Worm (Caenorhabditis elegans): Measurements from ENCODE around the gene Y50D4C.3.
A peak's percentile ranks its signal among the peaks of the same experiment; 100 is the strongest.

Gene Y50D4C.3

DNA sequence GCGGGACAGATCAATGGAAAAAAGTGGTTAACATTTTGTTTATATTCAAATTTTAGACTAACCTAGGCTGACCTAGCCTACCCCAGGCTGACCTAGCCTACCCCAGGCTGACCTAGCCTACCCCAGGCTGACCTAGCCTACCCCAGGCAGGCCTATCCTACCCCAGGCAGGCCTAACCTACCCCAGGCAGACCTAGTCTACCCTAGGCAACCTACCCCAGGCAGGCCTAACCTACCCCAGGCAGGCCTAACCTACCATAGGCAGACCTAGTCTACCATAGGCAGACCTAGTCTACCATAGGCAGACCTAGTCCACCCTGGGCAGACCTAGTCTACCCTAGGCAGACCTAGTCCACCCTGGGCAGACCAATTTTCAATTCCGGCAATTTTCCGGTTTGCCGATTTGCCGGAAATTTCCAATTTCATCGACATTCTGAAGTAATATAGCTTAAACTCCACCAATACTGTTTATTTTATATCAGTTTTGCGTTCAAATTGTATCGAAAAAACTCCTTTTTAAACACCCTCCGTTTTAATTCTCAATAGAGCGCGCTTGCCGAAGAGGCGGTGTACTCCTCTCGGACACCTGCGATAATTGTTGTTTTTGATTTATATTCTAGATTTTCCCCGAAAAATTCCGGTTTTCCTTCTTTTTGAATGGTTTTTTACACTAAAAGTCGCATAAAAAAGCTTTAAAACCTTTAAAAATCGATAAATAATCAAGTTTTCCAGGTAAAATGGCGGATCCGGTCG is 40.6 kb downstream of the Y50D4C.3 start, which contains the start of gene trm-2A (continued):
- peak; percentile 67 for TF ChIP-seq nhr-28 (tag; optimal IDR thresholded peaks at IDR 0.05)

DNA sequence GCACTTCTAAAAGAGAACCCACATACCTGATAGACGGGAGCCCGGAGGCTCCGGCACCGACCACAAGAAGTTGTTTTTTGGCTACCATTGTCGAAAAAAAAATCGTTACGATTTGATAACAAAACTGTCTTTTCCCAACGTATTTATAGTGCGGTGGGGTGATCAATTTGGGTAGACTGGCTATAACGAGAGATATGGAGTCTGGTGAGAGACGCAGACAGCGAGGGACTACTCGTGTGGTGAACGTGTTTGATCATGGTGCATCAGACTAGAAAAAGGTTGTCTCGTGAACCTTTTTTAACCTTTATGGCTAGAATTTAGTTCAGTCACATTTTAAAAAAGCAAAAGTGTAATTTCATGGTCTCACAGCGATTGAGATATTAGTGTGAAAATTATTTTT is 41.6 kb downstream of the Y50D4C.3 start, which contains the start of gene fmo-5:
TSS of gene fmo-5 (minus strand) at position 206 of the 400 bp plus-strand sequence.
- no peak for TF ChIP-seq sdz-12 (GFP tag; optimal IDR thresholded peaks at IDR 0.05)
- TF ChIP-seq dve-1 (tag; optimal IDR thresholded peaks at IDR 0.05; ENCODE audit: insufficient read depth), result peak; percentile 59
- peak; percentile 84 for TF ChIP-seq nhr-28 (tag; optimal IDR thresholded peaks at IDR 0.05)
- TF ChIP-seq T26A8.4 (GFP tag; IDR thresholded peaks at IDR 0.05), result 0 out of 2 replicates have a peak, but pooled peaks have one; percentile 31
- no peak for TF ChIP-seq mdt-29 (GFP tag; IDR thresholded peaks at IDR 0.05)
- peak; percentile 75 for TF ChIP-seq dmd-6 (GFP tag; IDR thresholded peaks at IDR 0.05)
- no peak for TF ChIP-seq daf-16 (GFP tag; optimal IDR thresholded peaks at IDR 0.05)
- peak; percentile 51 for TF ChIP-seq daf-16 (tag; optimal IDR thresholded peaks at IDR 0.05)
- peak; percentile 31 for TF ChIP-seq nhr-102 (tag; optimal IDR thresholded peaks at IDR 0.05)
- no peak for TF ChIP-seq lin-1 (GFP tag; IDR thresholded peaks at IDR 0.05)
- TF ChIP-seq php-3 (GFP tag; IDR thresholded peaks at IDR 0.05), result peak; percentile 50; the same call in 1 of the 2 replicates
- TF ChIP-seq dpl-1 (GFP tag; optimal IDR thresholded peaks at IDR 0.05), result peak; percentile 47
- TF ChIP-seq lin-38 (GFP tag; IDR thresholded peaks at IDR 0.05), result peak; percentile 65; the same call in 1 of the 2 replicates
- TF ChIP-seq mes-2 (tag; optimal IDR thresholded peaks at IDR 0.05; ENCODE audit: poor library complexity, severe bottlenecking), result peak; percentile 64
- TF ChIP-seq mxl-3 (GFP tag; optimal IDR thresholded peaks at IDR 0.05), result peak; percentile 65
- TF ChIP-seq daf-19 (GFP tag; conservative IDR thresholded peaks at IDR 0.05), result no peak
- no peak for TF ChIP-seq Y75B8A.6 (GFP tag; IDR thresholded peaks at IDR 0.05)
- peak; percentile 2 for TF ChIP-seq nhr-48 (tag; optimal IDR thresholded peaks at IDR 0.05)
- 0 out of 2 replicates have a peak, but pooled peaks have one; percentile 31 for TF ChIP-seq nhr-42 (GFP tag; IDR thresholded peaks at IDR 0.05)
- TF ChIP-seq aly-2 (tag; optimal IDR thresholded peaks at IDR 0.05), result no peak
- peak; percentile 48 to 91 for TF ChIP-seq mdl-1 (tag; optimal IDR thresholded peaks at IDR 0.05)
- TF ChIP-seq T20F7.1 (GFP tag; optimal IDR thresholded peaks at IDR 0.05), result no peak
- peak; percentile 57 for TF ChIP-seq hlh-11 (tag; optimal IDR thresholded peaks at IDR 0.05)
- TF ChIP-seq hlh-30 (tag; optimal IDR thresholded peaks at IDR 0.05; ENCODE audit: insufficient read depth), result peak; percentile 96
- peak; percentile 51 for TF ChIP-seq nhr-77 (tag; optimal IDR thresholded peaks at IDR 0.05)
- TF ChIP-seq madf-9 (GFP tag; conservative IDR thresholded peaks at IDR 0.05), result no peak

DNA sequence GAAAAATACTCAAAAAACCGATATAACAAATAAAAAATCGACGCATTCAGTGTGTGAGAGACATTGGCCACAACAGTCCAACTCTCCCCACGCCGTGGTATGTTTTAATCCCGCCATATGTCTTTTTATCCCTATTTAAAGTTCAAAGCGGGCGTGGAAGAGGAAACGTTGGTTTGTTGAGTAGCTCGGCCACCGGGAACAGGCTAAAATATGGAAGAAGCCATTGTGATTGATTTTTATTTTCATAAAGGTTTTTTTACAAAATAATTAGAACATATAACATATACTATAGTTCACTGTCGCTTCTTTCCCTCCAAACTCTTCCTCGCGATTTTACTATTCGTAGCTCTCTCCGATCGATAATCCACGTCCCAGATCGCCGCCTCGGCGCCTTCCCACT is 46.0 kb downstream of the Y50D4C.3 start, which contains the start of gene nas-32:
TSS of gene nas-32 (minus strand) at position 101 of the 400 bp plus-strand sequence.
- TF ChIP-seq lin-15B (tag; optimal IDR thresholded peaks at IDR 0.05) (no peak), aha-1 (tag) (peak; percentile 30)

DNA sequence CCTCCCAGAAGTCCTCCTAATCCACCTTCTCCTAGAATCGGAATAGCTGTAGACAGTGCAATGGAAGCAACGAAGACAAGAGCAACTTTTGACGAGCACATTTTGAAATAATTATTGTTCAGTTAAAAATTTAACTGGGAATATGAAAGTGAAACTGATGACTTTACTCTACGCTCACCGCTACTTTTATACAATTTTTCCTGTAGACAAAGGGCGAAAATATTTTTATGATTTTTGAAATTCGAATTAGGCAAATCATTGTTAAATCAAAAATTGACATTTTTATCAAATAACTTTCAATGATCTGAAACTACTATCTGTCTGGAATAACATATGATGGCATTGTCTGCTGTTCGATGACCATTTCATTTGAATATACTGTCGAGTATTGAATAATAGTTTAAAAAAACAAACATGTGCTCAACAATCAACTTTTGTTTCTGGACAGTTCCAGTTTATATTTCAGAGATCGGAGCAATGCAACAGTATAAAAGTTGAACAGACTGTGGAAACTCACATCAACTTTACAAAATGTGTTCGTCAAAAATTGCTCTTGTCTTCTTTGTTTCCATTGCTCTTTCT is 51.5 kb downstream of the Y50D4C.3 start, which contains the start of the genes srlf-23 and srlf-20:
TSS of gene srlf-23 (minus strand) at position 101 of the 582 bp plus-strand sequence.
TSS of gene srlf-20 (plus strand) at position 532 of the 582 bp plus-strand sequence.
- TF ChIP-seq nhr-237 (tag; optimal IDR thresholded peaks at IDR 0.05), result no peak
- no peak for TF ChIP-seq unc-39 (tag; optimal IDR thresholded peaks at IDR 0.05)
- TF ChIP-seq fos-1 (tag; optimal IDR thresholded peaks at IDR 0.05), result no peak
- no peak for TF ChIP-seq madf-5 (GFP tag; IDR thresholded peaks at IDR 0.05)
- TF ChIP-seq zip-2 (tag; optimal IDR thresholded peaks at IDR 0.05), result no peak
- no peak for TF ChIP-seq mes-2 (tag; optimal IDR thresholded peaks at IDR 0.05; ENCODE audit: poor library complexity, severe bottlenecking)
- TF ChIP-seq daf-19 (GFP tag; conservative IDR thresholded peaks at IDR 0.05), result no peak

Data from whole organism, L4 larva.